Worm (Caenorhabditis elegans) whole organism, young adult: ENCODE data around the gene rhy-1.
A peak's percentile ranks its signal among the peaks of the same experiment; 100 is the strongest.

ENCODE experiments used
- B0261.1 ChIP-seq: sonication (generic microtip); optimal IDR thresholded peaks from 2 replicates; lab custom pipeline; 2016; ENCODE audit warnings: mild to moderate bottlenecking, missing genetic modification characterization, moderate library complexity, missing compliant biosample characterization
- B0336.3 ChIP-seq: fragments of 200-800 bp; sonication (Bioruptor generic); IDR thresholded peaks from 2 replicates; pipeline ENCODE4 v1.3.6; 2022; ENCODE audit warnings: missing genetic modification characterization, missing compliant biosample characterization
- F39B2.1 ChIP-seq: fragments of 200-800 bp; sonication (Bioruptor generic); IDR thresholded peaks from 2 replicates; pipeline ENCODE4 v1.3.6; 2022; ENCODE audit warnings: missing genetic modification reagents, missing genetic modification characterization, missing compliant biosample characterization
- F49E8.2 ChIP-seq: sonication (generic microtip); optimal IDR thresholded peaks from 3 replicates; lab custom pipeline; 2017; ENCODE audit warnings: missing genetic modification characterization, mild to moderate bottlenecking, missing compliant biosample characterization, antibody characterized with exemption, moderate library complexity; ENCODE audit not compliant: insufficient read depth
- K11D2.4 ChIP-seq: fragments of 200-800 bp; sonication (Bioruptor generic); IDR thresholded peaks from 2 replicates; pipeline ENCODE4 v1.3.6; 2022; ENCODE audit warnings: missing genetic modification reagents, missing genetic modification characterization, missing compliant biosample characterization
- T07F8.4 ChIP-seq: sonication (generic microtip); optimal IDR thresholded peaks from 2 replicates; lab custom pipeline; 2016; ENCODE audit warnings: mild to moderate bottlenecking, missing genetic modification characterization, moderate library complexity, missing compliant biosample characterization
- Y53F4B.3 ChIP-seq: fragments of 200-800 bp; sonication (Bioruptor generic); IDR thresholded peaks from 2 replicates; pipeline ENCODE4 v1.3.6; 2022; ENCODE audit warnings: missing genetic modification reagents, missing genetic modification characterization, missing compliant biosample characterization
- ZK185.1 ChIP-seq: sonication (generic microtip); optimal IDR thresholded peaks from 2 replicates; lab custom pipeline; 2016; ENCODE audit warnings: mild to moderate bottlenecking, missing genetic modification characterization, missing compliant biosample characterization; ENCODE audit not compliant: poor library complexity, severe bottlenecking
- aptf-3 ChIP-seq: fragments of 200-800 bp; sonication (Bioruptor generic); IDR thresholded peaks from 2 replicates; pipeline ENCODE4 v1.3.6; 2022; ENCODE audit warnings: missing genetic modification characterization, missing compliant biosample characterization
- attf-3 ChIP-seq: fragments of 200-800 bp; sonication (Bioruptor generic); conservative IDR thresholded peaks from 2 replicates; pipeline ENCODE4 v1.3.6; 2022; ENCODE audit warnings: missing genetic modification reagents, missing genetic modification characterization, missing compliant biosample characterization
- bed-1 ChIP-seq: fragments of 200-800 bp; sonication (Bioruptor generic); IDR thresholded peaks from 2 replicates; pipeline ENCODE4 v1.3.6; 2022; ENCODE audit warnings: missing genetic modification reagents, missing genetic modification characterization, missing compliant biosample characterization
- bed-2 ChIP-seq: fragments of 200-800 bp; sonication (Bioruptor generic); IDR thresholded peaks from 2 replicates; pipeline ENCODE4 v1.3.6; 2022; ENCODE audit warnings: missing genetic modification reagents, missing genetic modification characterization, missing compliant biosample characterization
- ceh-27 ChIP-seq: fragments of 200-800 bp; sonication (Bioruptor generic); optimal IDR thresholded peaks from 2 replicates; lab custom pipeline; 2018; ENCODE audit warnings: mild to moderate bottlenecking, missing genetic modification characterization, moderate library complexity, missing compliant biosample characterization
- ceh-79 ChIP-seq: sonication (generic microtip); optimal IDR thresholded peaks from 2 replicates; lab custom pipeline; 2017; ENCODE audit warnings: mild to moderate bottlenecking, missing genetic modification characterization, missing compliant biosample characterization
- chd-7 ChIP-seq: sonication (generic microtip); optimal IDR thresholded peaks from 2 replicates; lab custom pipeline; 2016; ENCODE audit warnings: mild to moderate bottlenecking, missing genetic modification characterization, moderate library complexity, missing compliant biosample characterization
- dox-1 ChIP-seq: fragments of 200-800 bp; sonication (Bioruptor generic); IDR thresholded peaks from 2 replicates; pipeline ENCODE4 v1.3.6; 2022; ENCODE audit warnings: missing genetic modification reagents, missing genetic modification characterization, missing compliant biosample characterization
- dpl-1 ChIP-seq: fragments of 150-350 bp; optimal IDR thresholded peaks from 2 replicates; lab custom pipeline; 2014; ENCODE audit warnings: missing biosample characterization, missing genetic modification reagents, missing genetic modification characterization
- efl-1 ChIP-seq: fragments of 150-350 bp; optimal IDR thresholded peaks from 2 replicates; lab custom pipeline; 2014; ENCODE audit warnings: missing biosample characterization, missing genetic modification reagents, missing genetic modification characterization
- egrh-3 ChIP-seq: fragments of 200-800 bp; sonication (Bioruptor generic); IDR thresholded peaks from 2 replicates; pipeline ENCODE4 v1.3.6; 2022; ENCODE audit warnings: missing genetic modification reagents, missing genetic modification characterization, missing compliant biosample characterization
- ets-4 ChIP-seq: fragments of 200-800 bp; sonication (Bioruptor generic); optimal IDR thresholded peaks from 2 replicates; lab custom pipeline; 2018; ENCODE audit warnings: mild to moderate bottlenecking, missing genetic modification characterization, missing compliant biosample characterization
- gei-17 ChIP-seq: fragments of 200-800 bp; sonication (Bioruptor generic); optimal IDR thresholded peaks from 2 replicates; lab custom pipeline; 2018; ENCODE audit warnings: mild to moderate bottlenecking, missing genetic modification characterization, missing compliant biosample characterization
- lin-35 ChIP-seq, 3 experiments: fragments of 150-350 bp in 2 of 3; sonication (generic microtip) in 1 of 3; optimal IDR thresholded peaks; 2 replicates each; lab custom pipeline; 2014 to 2018; ENCODE audit warnings: missing biosample characterization in 3 of 3, missing genetic modification characterization in 3 of 3, missing genetic modification reagents in 3 of 3
- lin-54 ChIP-seq: fragments of 200-800 bp; sonication (Bioruptor generic); optimal IDR thresholded peaks from 2 replicates; lab custom pipeline; 2018; ENCODE audit warnings: mild to moderate bottlenecking, missing genetic modification characterization, missing compliant biosample characterization
- madf-10 ChIP-seq: sonication (generic microtip); optimal IDR thresholded peaks from 2 replicates; lab custom pipeline; 2016; ENCODE audit warnings: mild to moderate bottlenecking, missing genetic modification characterization, missing compliant biosample characterization
- madf-6 ChIP-seq: fragments of 200-800 bp; sonication (Bioruptor generic); IDR thresholded peaks from 2 replicates; pipeline ENCODE4 v1.3.6; 2022; ENCODE audit warnings: missing genetic modification reagents, missing genetic modification characterization, missing compliant biosample characterization
- mcd-1 ChIP-seq: fragments of 200-800 bp; sonication (Bioruptor generic); IDR thresholded peaks from 2 replicates; pipeline ENCODE4 v1.3.6; 2022; ENCODE audit warnings: missing genetic modification reagents, missing genetic modification characterization, missing compliant biosample characterization
- mes-4 ChIP-seq: sonication (generic microtip); optimal IDR thresholded peaks from 2 replicates; lab custom pipeline; 2016; ENCODE audit warnings: missing genotype, missing genetic modification characterization, missing compliant biosample characterization
- nfya-1 ChIP-seq: sonication (generic microtip); optimal IDR thresholded peaks from 2 replicates; lab custom pipeline; 2017; ENCODE audit warnings: antibody characterized with exemption, missing compliant biosample characterization, missing genetic modification characterization, borderline replicate concordance; ENCODE audit not compliant: insufficient read depth
- nhr-80 ChIP-seq: sonication (generic microtip); optimal IDR thresholded peaks from 2 replicates; lab custom pipeline; 2016; ENCODE audit warnings: missing genetic modification characterization, missing compliant biosample characterization
- pha-4 ChIP-seq: fragments of 150-350 bp; sonication (generic microtip); optimal IDR thresholded peaks from 2 replicates; lab custom pipeline; 2014; ENCODE audit warnings: missing biosample characterization, missing genetic modification reagents, missing genetic modification characterization
- rcor-1 ChIP-seq: fragments of 200-800 bp; sonication (Bioruptor generic); IDR thresholded peaks from 2 replicates; pipeline ENCODE4 v1.3.6; 2022; ENCODE audit warnings: missing genetic modification reagents, missing genetic modification characterization, missing compliant biosample characterization
- snpc-3.4 ChIP-seq: sonication (generic microtip); optimal IDR thresholded peaks from 2 replicates; lab custom pipeline; 2017; ENCODE audit warnings: missing genetic modification characterization, mild to moderate bottlenecking, missing compliant biosample characterization, antibody characterized with exemption, moderate library complexity, missing genotype, missing genetic modification reagents
- snpc-4 ChIP-seq, 5 experiments: fragments of 150-350 bp in 1 of 5; sonication (generic microtip) in 4 of 5; optimal IDR thresholded peaks; 2 replicates each; lab custom pipeline; 2014 to 2018; ENCODE audit warnings: missing genetic modification characterization in 5 of 5, missing biosample characterization in 3 of 5, antibody characterized with exemption in 2 of 5, mild to moderate bottlenecking in 2 of 5, missing compliant biosample characterization in 2 of 5, missing genotype in 2 of 5, moderate library complexity in 2 of 5, missing genetic modification reagents in 1 of 5
- tlf-1 ChIP-seq: fragments of 200-800 bp; sonication (Bioruptor generic); optimal IDR thresholded peaks from 2 replicates; lab custom pipeline; 2018; ENCODE audit warnings: mild to moderate bottlenecking, missing genetic modification characterization, missing compliant biosample characterization
- unc-130 ChIP-seq: sonication (generic microtip); optimal IDR thresholded peaks from 2 replicates; lab custom pipeline; 2016; ENCODE audit warnings: missing genetic modification reagents, missing genetic modification characterization, missing compliant biosample characterization
- xnd-1 ChIP-seq: sonication (generic microtip); optimal IDR thresholded peaks from 2 replicates; lab custom pipeline; 2016; ENCODE audit warnings: missing genotype, missing genetic modification reagents, missing genetic modification characterization, missing compliant biosample characterization
- ztf-22 ChIP-seq: fragments of 200-800 bp; sonication (Bioruptor generic); optimal IDR thresholded peaks from 2 replicates; lab custom pipeline; 2018; ENCODE audit warnings: mild to moderate bottlenecking, missing genetic modification characterization, moderate library complexity, missing compliant biosample characterization
- ztf-25 ChIP-seq: fragments of 200-800 bp; sonication (Bioruptor generic); IDR thresholded peaks from 2 replicates; pipeline ENCODE4 v1.3.6; 2022; ENCODE audit warnings: missing genetic modification reagents, missing genetic modification characterization, missing compliant biosample characterization

rhy-1 gene

ce11 chrII:9176523-9176922 lies 15.3 kb downstream of the rhy-1 start:
- TF ChIP-seq mcd-1 (no peak), bed-2 (GFP tag; lab: Robert Waterston, UW) (no peak), bed-1 (GFP tag; lab: Robert Waterston, UW) (no peak), B0261.1 (no peak), chd-7 (tag; lab: Kevin White, UChicago) (no peak), ZK185.1 (tag; lab: Kevin White, UChicago) (no peak), madf-6 (GFP tag; lab: Robert Waterston, UW) (no peak), tlf-1 (GFP tag; lab: Kevin White, UChicago) (no peak), dox-1 (no peak), snpc-4 (GFP tag; optimal IDR thresholded peaks at IDR 0.05; lab: Kevin White, UChicago) (no peak), snpc-4 (tag; optimal IDR thresholded peaks at IDR 0.05; lab: Kevin White, UChicago) (no peak), snpc-3.4 (tag; lab: Kevin White, UChicago) (no peak), F49E8.2 (tag; lab: Kevin White, UChicago) (no peak), T07F8.4 (tag; lab: Kevin White, UChicago) (no peak), ceh-27 (GFP tag; lab: Kevin White, UChicago) (no peak), rcor-1 (no peak), dpl-1 (no peak), attf-3 (GFP tag; lab: Robert Waterston, UW) (no peak)

ce11 chrII:9177080-9177479 lies 15.9 kb downstream of the rhy-1 start, which contains the start of the genes sec-5 and pir-1:
Gene sec-5, minus strand, starts transcription at chrII:9177152.
Gene pir-1, plus strand, starts transcription at chrII:9177300.
- TF ChIP-seq lin-54 (GFP tag; lab: Kevin White, UChicago) = peak; percentile 7
- no peak for TF ChIP-seq K11D2.4 (GFP tag; lab: Robert Waterston, UW)
- TF ChIP-seq B0336.3 (GFP tag; lab: Robert Waterston, UW) = no peak
- TF ChIP-seq ztf-25 (GFP tag; lab: Robert Waterston, UW) = no peak
- TF ChIP-seq unc-130 (GFP tag; lab: Kevin White, UChicago) = no peak
- TF ChIP-seq dox-1 = no peak
- no peak for TF ChIP-seq xnd-1 (tag; lab: Kevin White, UChicago)
- TF ChIP-seq attf-3 (GFP tag; lab: Robert Waterston, UW) = peak; percentile 96

- TF ChIP-seq F39B2.1 (GFP tag; lab: Robert Waterston, UW) (no peak), madf-10 (tag; lab: Kevin White, UChicago) (no peak), aptf-3 (GFP tag; lab: Robert Waterston, UW) (no peak), lin-35 (GFP tag; optimal IDR thresholded peaks at IDR 0.05; lab: Kevin White, UChicago) (no peak), mes-4 (tag; lab: Kevin White, UChicago) (no peak)
Observed at ce11 chrII:9178811-9179210, 17.6 kb downstream of the rhy-1 start.

ce11 chrII:9181155-9181554 lies 20.0 kb downstream of the rhy-1 start:
- no peak for TF ChIP-seq ets-4
- TF ChIP-seq nhr-80 (tag; lab: Kevin White, UChicago) = peak; percentile 59

- no peak for TF ChIP-seq B0261.1
- TF ChIP-seq rcor-1 = no peak
- no peak for TF ChIP-seq nfya-1 (tag; lab: Kevin White, UChicago)
- no peak for TF ChIP-seq Y53F4B.3 (GFP tag; lab: Robert Waterston, UW)
- TF ChIP-seq unc-130 (GFP tag; lab: Kevin White, UChicago) = no peak
- TF ChIP-seq pha-4 = no peak
- TF ChIP-seq egrh-3 (GFP tag; lab: Robert Waterston, UW) = no peak
- no peak for TF ChIP-seq ztf-22 (GFP tag; lab: Kevin White, UChicago)
- TF ChIP-seq gei-17 (GFP tag; lab: Kevin White, UChicago) = no peak
- no peak for TF ChIP-seq efl-1 (GFP tag; lab: Kevin White, UChicago)
- TF ChIP-seq ceh-79 (tag; lab: Kevin White, UChicago) = no peak
Observed at ce11 chrII:9185915-9186314, 24.7 kb downstream of the rhy-1 start.
